Fruit fly (Drosophila melanogaster): Measurements from ENCODE around the gene swm.
A peak's percentile ranks its signal among the peaks of the same experiment; 100 is the strongest.

Gene swm

DNA sequence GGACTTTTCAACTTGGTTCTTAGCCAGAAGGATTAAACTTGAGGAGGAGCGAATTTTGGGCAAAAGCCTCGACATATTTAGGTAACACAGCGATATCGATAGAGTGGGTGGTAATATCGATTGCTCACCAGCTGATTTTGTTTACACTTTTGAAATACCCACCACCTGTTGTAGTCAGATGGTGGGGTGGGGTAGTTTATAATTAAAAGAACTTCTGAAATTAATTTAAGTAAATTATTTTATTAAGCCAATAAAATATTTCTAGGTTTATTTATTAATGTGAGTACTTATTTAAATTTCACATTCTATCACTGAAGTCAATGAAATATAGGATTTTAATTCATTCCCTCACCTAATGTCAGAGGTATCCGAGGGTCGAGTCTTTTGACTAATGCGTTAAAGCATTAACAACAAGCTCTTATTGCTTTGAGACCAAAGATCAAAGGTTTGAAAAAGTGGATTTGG, 3.0 kb upstream of the swm start, which contains the start of the genes CG10194 and CG18094 (continued):
- peak; percentile 32 for TF ChIP-seq Asciz (GFP tag; optimal IDR thresholded peaks at IDR 0.05)
- peak in 1 of 2 experiments; percentile 43 for TF ChIP-seq bsh (GFP tag; optimal IDR thresholded peaks at IDR 0.05)
- no peak for TF ChIP-seq pho (GFP tag; optimal IDR thresholded peaks at IDR 0.05)
- TF ChIP-seq Dref (GFP tag; IDR thresholded peaks at IDR 0.05): peak; percentile 74
- peak; percentile 10 for TF ChIP-seq chn (GFP tag; optimal IDR thresholded peaks at IDR 0.05)
- TF ChIP-seq CG10654 (GFP tag; optimal IDR thresholded peaks at IDR 0.05): peak; percentile 16
- TF ChIP-seq sqz (GFP tag; optimal IDR thresholded peaks at IDR 0.05): no peak
- TF ChIP-seq exex (tag; optimal IDR thresholded peaks at IDR 0.05): peak; percentile 48
- TF ChIP-seq gsb-n (tag; optimal IDR thresholded peaks at IDR 0.05): no peak
- peak; percentile 44; the same call in 2 of the 3 replicates for TF ChIP-seq CG16813 (GFP tag; IDR thresholded peaks at IDR 0.05; ENCODE audit: partially characterized antibody)
- TF ChIP-seq CG7963 (GFP tag; IDR thresholded peaks at IDR 0.05; ENCODE audit: partially characterized antibody): no peak
- peak; percentile 34 for TF ChIP-seq CG34376 (GFP tag; optimal IDR thresholded peaks at IDR 0.05)
- no peak for TF ChIP-seq CG31365 (tag; optimal IDR thresholded peaks at IDR 0.05)
- peak; percentile 78 for TF ChIP-seq CG34224 (GFP tag; IDR thresholded peaks at IDR 0.05; ENCODE audit: partially characterized antibody)
- no peak for TF ChIP-seq Jarid2 (GFP tag; optimal IDR thresholded peaks at IDR 0.05)
- TF ChIP-seq CG17359 (tag; optimal IDR thresholded peaks at IDR 0.05): peak; percentile 9
- TF ChIP-seq gem (tag; optimal IDR thresholded peaks at IDR 0.05): no peak
- peak; percentile 17 for TF ChIP-seq Max (GFP tag; optimal IDR thresholded peaks at IDR 0.05)
- TF ChIP-seq Optix (GFP tag; IDR thresholded peaks at IDR 0.05): no peak
- peak; percentile 25 for TF ChIP-seq Dek (tag; optimal IDR thresholded peaks at IDR 0.05)
- peak; percentile 36 for TF ChIP-seq Chrac-16 (GFP tag; optimal IDR thresholded peaks at IDR 0.05)
- TF ChIP-seq CG18011 (GFP tag; optimal IDR thresholded peaks at IDR 0.05): peak; percentile 71
- TF ChIP-seq CG33557 (GFP tag; optimal IDR thresholded peaks at IDR 0.05): no peak
- TF ChIP-seq CG3281 (GFP tag; optimal IDR thresholded peaks at IDR 0.05): peak; percentile 40
- no peak for TF ChIP-seq Poxn (GFP tag; IDR thresholded peaks at IDR 0.05)
- TF ChIP-seq CG15011 (GFP tag; optimal IDR thresholded peaks at IDR 0.05): no peak
- TF ChIP-seq luna (GFP tag; optimal IDR thresholded peaks at IDR 0.05): no peak
- no peak for TF ChIP-seq CG11723 (GFP tag; optimal IDR thresholded peaks at IDR 0.05)
- TF ChIP-seq Sry-δ (GFP tag; optimal IDR thresholded peaks at IDR 0.05): peak; percentile 62
- TF ChIP-seq chm (GFP tag; IDR thresholded peaks at IDR 0.05): no peak
- no peak for TF ChIP-seq nau (GFP tag; optimal IDR thresholded peaks at IDR 0.05)
- no peak for TF ChIP-seq Lhr (GFP tag; optimal IDR thresholded peaks at IDR 0.05)
- TF ChIP-seq CG15514 (GFP tag; optimal IDR thresholded peaks at IDR 0.05): peak; percentile 20
- TF ChIP-seq btn (GFP tag; optimal IDR thresholded peaks at IDR 0.05): no peak
- TF ChIP-seq CG4820 (GFP tag; optimal IDR thresholded peaks at IDR 0.05): no peak
- TF ChIP-seq seq (GFP tag; IDR thresholded peaks at IDR 0.05): peak; percentile 55; the same call in 1 of the 2 replicates
- no peak for TF ChIP-seq psq (GFP tag; optimal IDR thresholded peaks at IDR 0.05)
- peak; percentile 49; the same call in 1 of the 2 replicates for TF ChIP-seq CG9932 (GFP tag; IDR thresholded peaks at IDR 0.05)
- TF ChIP-seq BEAF-32 (GFP tag; optimal IDR thresholded peaks at IDR 0.05): peak; percentile 66
- no peak for TF ChIP-seq dysf (GFP tag; IDR thresholded peaks at IDR 0.05)
- no peak for TF ChIP-seq wdn (GFP tag; IDR thresholded peaks at IDR 0.05)
- TF ChIP-seq ind (GFP tag; optimal IDR thresholded peaks at IDR 0.05): peak; percentile 55
- TF ChIP-seq Ets65A (GFP tag): no peak
- no peak for TF ChIP-seq CG6272 (GFP tag; IDR thresholded peaks at IDR 0.05)
- no peak for TF ChIP-seq z (GFP tag; IDR thresholded peaks at IDR 0.05)
- peak; percentile 33 for TF ChIP-seq NfI (GFP tag; optimal IDR thresholded peaks at IDR 0.05)
- TF ChIP-seq sens-2 (GFP tag; IDR thresholded peaks at IDR 0.05): no peak
- TF ChIP-seq CG5180 (GFP tag; optimal IDR thresholded peaks at IDR 0.05): no peak
- TF ChIP-seq CHES-1-like (GFP tag; optimal IDR thresholded peaks at IDR 0.05): no peak
- no peak for TF ChIP-seq Sox100B (GFP tag; optimal IDR thresholded peaks at IDR 0.05)

Data from whole organism, embryonic.